Worm (Caenorhabditis elegans): ENCODE results near the gene R02E4.3.

ce11 chrX:4072501-4072900 is 29.4 kb downstream of the R02E4.3 start:
- TF ChIP-seq nhr-237 (tag; optimal IDR thresholded peaks at IDR 0.05) = no peak
- no peak for TF ChIP-seq nhr-76 (tag; optimal IDR thresholded peaks at IDR 0.05)
- no peak for TF ChIP-seq mep-1 (tag; optimal IDR thresholded peaks at IDR 0.05)
- TF ChIP-seq ztf-11 (tag; optimal IDR thresholded peaks at IDR 0.05) = no peak
- TF ChIP-seq elt-3 (tag; optimal IDR thresholded peaks at IDR 0.05) = no peak
- TF ChIP-seq nhr-28 (tag; optimal IDR thresholded peaks at IDR 0.05) = no peak
- no peak for TF ChIP-seq pha-4 (tag; optimal IDR thresholded peaks at IDR 0.05)
- TF ChIP-seq elt-1 (tag; optimal IDR thresholded peaks at IDR 0.05; ENCODE audit: borderline replicate concordance, insufficient read depth) = no peak
- TF ChIP-seq ceh-39 (tag; optimal IDR thresholded peaks at IDR 0.05) = no peak
- TF ChIP-seq blmp-1 (tag; optimal IDR thresholded peaks at IDR 0.05) = no peak
- no peak for TF ChIP-seq nhr-12 (tag; optimal IDR thresholded peaks at IDR 0.05)
- TF ChIP-seq unc-120 (tag; optimal IDR thresholded peaks at IDR 0.05; ENCODE audit: poor library complexity, severe bottlenecking) = no peak
